Worm (Caenorhabditis elegans) whole organism, L2 larva: ENCODE results near the gene srh-111.

Source experiments
- F13H6.1 ChIP-seq: sonication (generic microtip); optimal IDR thresholded peaks from 2 replicates; lab custom pipeline; 2016; ENCODE audit warnings: missing genetic modification characterization, missing compliant biosample characterization
- Y55F3AM.14 ChIP-seq: fragments of 200-800 bp; sonication (Bioruptor generic); optimal IDR thresholded peaks from 2 replicates; lab custom pipeline; 2018; ENCODE audit warnings: mild to moderate bottlenecking, missing genetic modification characterization, missing compliant biosample characterization
- ZK546.5 ChIP-seq: sonication (generic microtip); optimal IDR thresholded peaks from 2 replicates; lab custom pipeline; 2017; ENCODE audit warnings: missing biosample characterization, missing genetic modification characterization
- alr-1 ChIP-seq: fragments of 150-350 bp; optimal IDR thresholded peaks from 2 replicates; lab custom pipeline; 2014; ENCODE audit warnings: missing biosample characterization, missing genetic modification characterization
- aly-2 ChIP-seq: fragments of 150-350 bp; optimal IDR thresholded peaks from 2 replicates; lab custom pipeline; 2014; ENCODE audit warnings: missing biosample characterization, missing genetic modification characterization
- ama-1 ChIP-seq: fragments of 150-350 bp; optimal IDR thresholded peaks from 2 replicates; lab custom pipeline; 2018; ENCODE audit warnings: inconsistent platforms
- blmp-1 ChIP-seq: sonication (generic microtip); optimal IDR thresholded peaks from 2 replicates; lab custom pipeline; 2017; ENCODE audit warnings: missing genetic modification characterization, mild to moderate bottlenecking, missing compliant biosample characterization, antibody characterized with exemption, moderate library complexity; ENCODE audit not compliant: insufficient read depth
- ceh-16 ChIP-seq: fragments of 150-350 bp; optimal IDR thresholded peaks from 2 replicates; lab custom pipeline; 2014; ENCODE audit warnings: missing biosample characterization, missing genetic modification characterization
- dmd-4 ChIP-seq: sonication (generic microtip); optimal IDR thresholded peaks from 2 replicates; lab custom pipeline; 2017; ENCODE audit warnings: missing biosample characterization, missing genetic modification characterization
- elt-1 ChIP-seq: fragments of 150-350 bp; optimal IDR thresholded peaks from 2 replicates; lab custom pipeline; 2014; ENCODE audit warnings: missing biosample characterization, missing genetic modification characterization
- elt-3 ChIP-seq: sonication (generic microtip); optimal IDR thresholded peaks from 2 replicates; lab custom pipeline; 2017; ENCODE audit warnings: missing biosample characterization, missing genetic modification characterization
- gmeb-1 ChIP-seq: fragments of 150-350 bp; optimal IDR thresholded peaks from 2 replicates; lab custom pipeline; 2014; ENCODE audit warnings: missing biosample characterization, missing genetic modification characterization
- lin-13 ChIP-seq: fragments of 150-350 bp; optimal IDR thresholded peaks from 2 replicates; lab custom pipeline; 2014; ENCODE audit warnings: missing biosample characterization, missing genetic modification reagents, missing genetic modification characterization
- lin-39 ChIP-seq: fragments of 150-350 bp; optimal IDR thresholded peaks from 2 replicates; lab custom pipeline; 2014; ENCODE audit warnings: missing biosample characterization, missing genetic modification reagents, missing genetic modification characterization
- lsy-2 ChIP-seq, 2 experiments: fragments of 150-350 bp in 1 of 2; sonication (generic microtip) in 1 of 2; optimal IDR thresholded peaks; 2 replicates each; lab custom pipeline; 2014 to 2017; ENCODE audit warnings: missing biosample characterization in 2 of 2, missing genetic modification characterization in 2 of 2
- mab-5 ChIP-seq: fragments of 150-350 bp; optimal IDR thresholded peaks from 2 replicates; lab custom pipeline; 2014; ENCODE audit warnings: missing biosample characterization, missing genetic modification characterization
- nhr-10 ChIP-seq: sonication (generic microtip); optimal IDR thresholded peaks from 2 replicates; lab custom pipeline; 2017; ENCODE audit warnings: missing biosample characterization, missing genetic modification characterization
- nhr-11 ChIP-seq: fragments of 150-350 bp; optimal IDR thresholded peaks from 2 replicates; lab custom pipeline; 2014; ENCODE audit warnings: missing biosample characterization, missing genetic modification characterization
- nhr-12 ChIP-seq: fragments of 150-350 bp; optimal IDR thresholded peaks from 2 replicates; lab custom pipeline; 2014; ENCODE audit warnings: missing biosample characterization, missing genetic modification characterization
- nhr-129 ChIP-seq: fragments of 150-350 bp; optimal IDR thresholded peaks from 2 replicates; lab custom pipeline; 2014; ENCODE audit warnings: missing biosample characterization, missing genetic modification characterization
- nhr-23 ChIP-seq: fragments of 150-350 bp; optimal IDR thresholded peaks from 2 replicates; lab custom pipeline; 2014; ENCODE audit warnings: missing biosample characterization, missing genetic modification reagents, missing genetic modification characterization
- nhr-237 ChIP-seq: fragments of 150-350 bp; optimal IDR thresholded peaks from 2 replicates; lab custom pipeline; 2014; ENCODE audit warnings: missing biosample characterization, missing genetic modification characterization
- nhr-25 ChIP-seq: fragments of 150-350 bp; sonication (generic microtip); optimal IDR thresholded peaks from 3 replicates; lab custom pipeline; 2014; ENCODE audit warnings: missing biosample characterization, missing genetic modification characterization
- nhr-77 ChIP-seq: fragments of 150-350 bp; optimal IDR thresholded peaks from 2 replicates; lab custom pipeline; 2014; ENCODE audit warnings: missing biosample characterization, missing genetic modification characterization
- sem-4 ChIP-seq: fragments of 150-350 bp; optimal IDR thresholded peaks from 2 replicates; lab custom pipeline; 2014; ENCODE audit warnings: missing biosample characterization, missing genetic modification reagents, missing genetic modification characterization
- skn-1 ChIP-seq: sonication (generic microtip); optimal IDR thresholded peaks from 2 replicates; lab custom pipeline; 2017; ENCODE audit warnings: missing biosample characterization, missing genetic modification characterization
- sma-9 ChIP-seq, 2 experiments: fragments of 150-350 bp in 1 of 2; sonication (generic microtip) in 1 of 2; optimal IDR thresholded peaks; 2 replicates each; lab custom pipeline; 2014 to 2016; ENCODE audit warnings: missing genetic modification characterization in 2 of 2, mild to moderate bottlenecking in 1 of 2, missing biosample characterization in 1 of 2, missing compliant biosample characterization in 1 of 2, missing genetic modification reagents in 1 of 2, moderate library complexity in 1 of 2
- unc-55 ChIP-seq: fragments of 150-350 bp; sonication (generic microtip); optimal IDR thresholded peaks from 3 replicates; lab custom pipeline; 2014; ENCODE audit warnings: missing biosample characterization, missing genetic modification reagents, missing genetic modification characterization
- zag-1 ChIP-seq: fragments of 150-350 bp; optimal IDR thresholded peaks from 2 replicates; lab custom pipeline; 2014; ENCODE audit warnings: missing biosample characterization, missing genetic modification characterization
- ztf-1 ChIP-seq: fragments of 200-800 bp; sonication (Bioruptor generic); conservative IDR thresholded peaks from 2 replicates; pipeline ENCODE4 v1.3.6; 2022; ENCODE audit warnings: missing genetic modification characterization, missing compliant biosample characterization
- ztf-11 ChIP-seq: sonication (generic microtip); optimal IDR thresholded peaks from 2 replicates; lab custom pipeline; 2017; ENCODE audit warnings: missing biosample characterization, missing genetic modification characterization
- ztf-4 ChIP-seq: fragments of 150-350 bp; optimal IDR thresholded peaks from 2 replicates; lab custom pipeline; 2014; ENCODE audit warnings: missing biosample characterization, missing genetic modification characterization

The srh-111 gene

ce11 chrV:17473699-17474098 lies 11.3 kb downstream of the srh-111 start, which contains the start of gene srh-123:
Gene srh-123, plus strand, starts transcription at chrV:17473999.
- TF ChIP-seq blmp-1 (tag; lab: Kevin White, UChicago) (no peak), F13H6.1 (tag; lab: Kevin White, UChicago) (no peak), nhr-10 (tag; lab: Kevin White, UChicago) (no peak), nhr-23 (no peak), sma-9 (GFP tag; optimal IDR thresholded peaks at IDR 0.05; lab: Kevin White, UChicago) (no peak), sma-9 (tag; optimal IDR thresholded peaks at IDR 0.05; lab: Kevin White, UChicago) (no peak)

ce11 chrV:17471564-17471963 lies 13.4 kb downstream of the srh-111 start, which contains the start of gene srh-235:
Gene srh-235, minus strand, starts transcription at chrV:17471664.
- TF ChIP-seq nhr-237 (tag; lab: Kevin White, UChicago) (no peak), Y55F3AM.14 (no peak), ceh-16 (no peak), dmd-4 (tag; lab: Kevin White, UChicago) (no peak), nhr-77 (tag; lab: Kevin White, UChicago) (no peak), blmp-1 (tag; lab: Kevin White, UChicago) (no peak), mab-5 (tag; lab: Kevin White, UChicago) (no peak), alr-1 (tag; lab: Kevin White, UChicago) (no peak), nhr-12 (tag; lab: Kevin White, UChicago) (no peak), lsy-2 (tag; optimal IDR thresholded peaks at IDR 0.05; lab: Kevin White, UChicago) (no peak), gmeb-1 (tag; lab: Kevin White, UChicago) (no peak), nhr-129 (tag; lab: Kevin White, UChicago) (no peak), nhr-10 (tag; lab: Kevin White, UChicago) (no peak), ZK546.5 (tag; lab: Kevin White, UChicago) (no peak), nhr-11 (tag; lab: Kevin White, UChicago) (no peak)

ce11 chrV:17469180-17469579 lies 15.8 kb downstream of the srh-111 start, which contains the start of gene F20E11.17:
Gene F20E11.17, minus strand, starts transcription at chrV:17469280.
- TF ChIP-seq dmd-4 (tag; lab: Kevin White, UChicago) = no peak
- no peak for TF ChIP-seq nhr-25
- no peak for TF ChIP-seq ztf-1 (GFP tag; lab: Robert Waterston, UW)
- TF ChIP-seq sem-4 (tag; lab: Kevin White, UChicago) = no peak
- TF ChIP-seq zag-1 = no peak
- TF ChIP-seq mab-5 (tag; lab: Kevin White, UChicago) = no peak
- TF ChIP-seq lin-13 (GFP tag; lab: Kevin White, UChicago) = no peak
- TF ChIP-seq ztf-11 (tag; lab: Kevin White, UChicago) = no peak
- no peak for TF ChIP-seq nhr-23
- no peak for TF ChIP-seq lsy-2 (tag; optimal IDR thresholded peaks at IDR 0.05; lab: Kevin White, UChicago)

- TF ChIP-seq ama-1 = no peak
- no peak for TF ChIP-seq skn-1
- TF ChIP-seq nhr-10 (tag; lab: Kevin White, UChicago) = no peak
- no peak for TF ChIP-seq lin-39 (tag; lab: Kevin White, UChicago)
- TF ChIP-seq lin-13 (GFP tag; lab: Kevin White, UChicago) = no peak
- TF ChIP-seq, all 48 proteins: peak for 0
Observed at ce11 chrV:17467881-17468280, 17.1 kb downstream of the srh-111 start.

- no peak for TF ChIP-seq elt-3 (tag; lab: Kevin White, UChicago)
- TF ChIP-seq ztf-4 (tag; lab: Kevin White, UChicago) = no peak
- TF ChIP-seq blmp-1 (tag; lab: Kevin White, UChicago) = no peak
- no peak for TF ChIP-seq Y55F3AM.14
- no peak for TF ChIP-seq aly-2
- TF ChIP-seq lin-39 (tag; lab: Kevin White, UChicago) = no peak
- no peak for TF ChIP-seq unc-55 (GFP tag; lab: Kevin White, UChicago)
- TF ChIP-seq elt-1 (tag; lab: Kevin White, UChicago) = no peak
- no peak for TF ChIP-seq ZK546.5 (tag; lab: Kevin White, UChicago)
- TF ChIP-seq nhr-129 (tag; lab: Kevin White, UChicago) = no peak
- TF ChIP-seq dmd-4 (tag; lab: Kevin White, UChicago) = no peak
- TF ChIP-seq gmeb-1 (tag; lab: Kevin White, UChicago) = no peak
Observed at ce11 chrV:17466751-17467150, 18.2 kb downstream of the srh-111 start, which contains the start of gene srw-72. Gene srw-72, plus strand, starts transcription at chrV:17467051.
